Worm (Caenorhabditis elegans) whole organism, L2 larva: ENCODE results near the gene sma-1.

Experiments used
- ZK546.5 ChIP-seq: sonication (generic microtip); optimal IDR thresholded peaks from 2 replicates; lab custom pipeline; 2017; ENCODE audit warnings: missing biosample characterization, missing genetic modification characterization
- alr-1 ChIP-seq: fragments of 150-350 bp; optimal IDR thresholded peaks from 2 replicates; lab custom pipeline; 2014; ENCODE audit warnings: missing biosample characterization, missing genetic modification characterization
- ceh-16 ChIP-seq: fragments of 150-350 bp; optimal IDR thresholded peaks from 2 replicates; lab custom pipeline; 2014; ENCODE audit warnings: missing biosample characterization, missing genetic modification characterization
- ceh-82 ChIP-seq: fragments of 150-350 bp; optimal IDR thresholded peaks from 2 replicates; lab custom pipeline; 2014; ENCODE audit warnings: missing biosample characterization, missing genetic modification characterization
- crh-2 ChIP-seq: sonication (generic microtip); optimal IDR thresholded peaks from 2 replicates; lab custom pipeline; 2017; ENCODE audit warnings: missing biosample characterization, missing genetic modification characterization
- dmd-4 ChIP-seq: sonication (generic microtip); optimal IDR thresholded peaks from 2 replicates; lab custom pipeline; 2017; ENCODE audit warnings: missing biosample characterization, missing genetic modification characterization
- egl-27 ChIP-seq: sonication (generic microtip); optimal IDR thresholded peaks from 3 replicates; lab custom pipeline; 2017; ENCODE audit warnings: missing biosample characterization, missing genetic modification reagents, missing genetic modification characterization
- elt-3 ChIP-seq: sonication (generic microtip); optimal IDR thresholded peaks from 2 replicates; lab custom pipeline; 2017; ENCODE audit warnings: missing biosample characterization, missing genetic modification characterization
- fos-1 ChIP-seq: fragments of 150-350 bp; optimal IDR thresholded peaks from 2 replicates; lab custom pipeline; 2014; ENCODE audit warnings: missing biosample characterization, missing genetic modification characterization
- gmeb-1 ChIP-seq: fragments of 150-350 bp; optimal IDR thresholded peaks from 2 replicates; lab custom pipeline; 2014; ENCODE audit warnings: missing biosample characterization, missing genetic modification characterization
- lin-13 ChIP-seq: fragments of 150-350 bp; optimal IDR thresholded peaks from 2 replicates; lab custom pipeline; 2014; ENCODE audit warnings: missing biosample characterization, missing genetic modification reagents, missing genetic modification characterization
- lsy-2 ChIP-seq, 2 experiments: fragments of 150-350 bp in 1 of 2; sonication (generic microtip) in 1 of 2; optimal IDR thresholded peaks; 2 replicates each; lab custom pipeline; 2014 to 2017; ENCODE audit warnings: missing biosample characterization in 2 of 2, missing genetic modification characterization in 2 of 2
- mab-5 ChIP-seq: fragments of 150-350 bp; optimal IDR thresholded peaks from 2 replicates; lab custom pipeline; 2014; ENCODE audit warnings: missing biosample characterization, missing genetic modification characterization
- mdl-1 ChIP-seq, 2 experiments: fragments of 150-350 bp in 1 of 2; sonication (generic microtip) in 1 of 2; optimal IDR thresholded peaks; 2 replicates each; lab custom pipeline; 2017; ENCODE audit warnings: missing biosample characterization in 2 of 2, missing genetic modification characterization in 2 of 2
- nhr-11 ChIP-seq: fragments of 150-350 bp; optimal IDR thresholded peaks from 2 replicates; lab custom pipeline; 2014; ENCODE audit warnings: missing biosample characterization, missing genetic modification characterization
- nhr-21 ChIP-seq: fragments of 150-350 bp; optimal IDR thresholded peaks from 2 replicates; lab custom pipeline; 2014; ENCODE audit warnings: missing biosample characterization, missing genetic modification characterization
- nhr-23 ChIP-seq: fragments of 150-350 bp; optimal IDR thresholded peaks from 2 replicates; lab custom pipeline; 2014; ENCODE audit warnings: missing biosample characterization, missing genetic modification reagents, missing genetic modification characterization
- nhr-237 ChIP-seq: fragments of 150-350 bp; optimal IDR thresholded peaks from 2 replicates; lab custom pipeline; 2014; ENCODE audit warnings: missing biosample characterization, missing genetic modification characterization
- nhr-6 ChIP-seq: fragments of 150-350 bp; optimal IDR thresholded peaks from 2 replicates; lab custom pipeline; 2014; ENCODE audit warnings: missing biosample characterization, missing genetic modification characterization
- nhr-77 ChIP-seq: fragments of 150-350 bp; optimal IDR thresholded peaks from 2 replicates; lab custom pipeline; 2014; ENCODE audit warnings: missing biosample characterization, missing genetic modification characterization
- peb-1 ChIP-seq: fragments of 150-350 bp; optimal IDR thresholded peaks from 2 replicates; lab custom pipeline; 2014; ENCODE audit warnings: missing biosample characterization, missing genetic modification characterization
- sem-4 ChIP-seq: fragments of 150-350 bp; optimal IDR thresholded peaks from 2 replicates; lab custom pipeline; 2014; ENCODE audit warnings: missing biosample characterization, missing genetic modification reagents, missing genetic modification characterization
- skn-1 ChIP-seq: sonication (generic microtip); optimal IDR thresholded peaks from 2 replicates; lab custom pipeline; 2017; ENCODE audit warnings: missing biosample characterization, missing genetic modification characterization
- sma-9 ChIP-seq, 2 experiments: fragments of 150-350 bp in 1 of 2; sonication (generic microtip) in 1 of 2; optimal IDR thresholded peaks; 2 replicates each; lab custom pipeline; 2014 to 2016; ENCODE audit warnings: missing genetic modification characterization in 2 of 2, mild to moderate bottlenecking in 1 of 2, missing biosample characterization in 1 of 2, missing compliant biosample characterization in 1 of 2, missing genetic modification reagents in 1 of 2, moderate library complexity in 1 of 2
- snpc-4 ChIP-seq: fragments of 150-350 bp; optimal IDR thresholded peaks from 2 replicates; lab custom pipeline; 2014; ENCODE audit warnings: missing biosample characterization, missing genetic modification characterization
- unc-39 ChIP-seq: fragments of 150-350 bp; optimal IDR thresholded peaks from 2 replicates; lab custom pipeline; 2014; ENCODE audit warnings: missing biosample characterization, missing genetic modification characterization
- unc-55 ChIP-seq: fragments of 150-350 bp; sonication (generic microtip); optimal IDR thresholded peaks from 3 replicates; lab custom pipeline; 2014; ENCODE audit warnings: missing biosample characterization, missing genetic modification reagents, missing genetic modification characterization
- unc-62 ChIP-seq: fragments of 150-350 bp; optimal IDR thresholded peaks from 2 replicates; lab custom pipeline; 2014; ENCODE audit warnings: missing biosample characterization, missing genetic modification reagents, missing genetic modification characterization
- ztf-1 ChIP-seq: fragments of 200-800 bp; sonication (Bioruptor generic); conservative IDR thresholded peaks from 2 replicates; pipeline ENCODE4 v1.3.6; 2022; ENCODE audit warnings: missing genetic modification characterization, missing compliant biosample characterization
- ztf-11 ChIP-seq: sonication (generic microtip); optimal IDR thresholded peaks from 2 replicates; lab custom pipeline; 2017; ENCODE audit warnings: missing biosample characterization, missing genetic modification characterization
- ztf-4 ChIP-seq: fragments of 150-350 bp; optimal IDR thresholded peaks from 2 replicates; lab custom pipeline; 2014; ENCODE audit warnings: missing biosample characterization, missing genetic modification characterization

Gene sma-1

ce11 chrV:11897604-11898003 is 1.6 kb upstream of the sma-1 start:
- no peak for TF ChIP-seq lsy-2 (tag; optimal IDR thresholded peaks at IDR 0.05; lab: Kevin White, UChicago)
- TF ChIP-seq ztf-4 (tag; lab: Kevin White, UChicago) = no peak
- no peak for TF ChIP-seq sma-9 (GFP tag; optimal IDR thresholded peaks at IDR 0.05; lab: Kevin White, UChicago)
- TF ChIP-seq sma-9 (tag; optimal IDR thresholded peaks at IDR 0.05; lab: Kevin White, UChicago) = no peak
- TF ChIP-seq alr-1 (tag; lab: Kevin White, UChicago) = no peak
- no peak for TF ChIP-seq skn-1 (tag; lab: Kevin White, UChicago)
- no peak for TF ChIP-seq ceh-16 (tag; lab: Kevin White, UChicago)
- TF ChIP-seq unc-55 (GFP tag; lab: Kevin White, UChicago) = no peak

ce11 chrV:11900127-11900526 is 878 bp downstream of the sma-1 start:
- TF ChIP-seq sma-9 (GFP tag; optimal IDR thresholded peaks at IDR 0.05; lab: Kevin White, UChicago) = peak; percentile 61
- TF ChIP-seq sma-9 (tag; optimal IDR thresholded peaks at IDR 0.05; lab: Kevin White, UChicago) = no peak
- TF ChIP-seq egl-27 = no peak
- no peak for TF ChIP-seq ztf-11 (tag; lab: Kevin White, UChicago)
- TF ChIP-seq gmeb-1 = no peak
- TF ChIP-seq fos-1 (tag; lab: Kevin White, UChicago) = peak; percentile 78
- TF ChIP-seq ztf-1 (GFP tag; lab: Robert Waterston, UW) = no peak
- TF ChIP-seq ztf-4 (tag; lab: Kevin White, UChicago) = no peak

- no peak for TF ChIP-seq dmd-4 (tag; lab: Kevin White, UChicago)
- no peak for TF ChIP-seq nhr-77 (tag; lab: Kevin White, UChicago)
- no peak for TF ChIP-seq snpc-4 (tag; lab: Kevin White, UChicago)
- TF ChIP-seq nhr-11 (tag; lab: Kevin White, UChicago) = no peak
- TF ChIP-seq elt-3 (tag; lab: Kevin White, UChicago) = no peak
- no peak for TF ChIP-seq gmeb-1
- TF ChIP-seq sem-4 (tag; lab: Kevin White, UChicago) = no peak
- TF ChIP-seq alr-1 (tag; lab: Kevin White, UChicago) = no peak
- TF ChIP-seq ceh-16 (tag; lab: Kevin White, UChicago) = no peak
- TF ChIP-seq unc-55 (GFP tag; lab: Kevin White, UChicago) = no peak
- TF ChIP-seq skn-1 (tag; lab: Kevin White, UChicago) = no peak
- no peak for TF ChIP-seq lsy-2 (tag; optimal IDR thresholded peaks at IDR 0.05; lab: Kevin White, UChicago)
- TF ChIP-seq nhr-23 = no peak
- TF ChIP-seq mab-5 (tag; lab: Kevin White, UChicago) = no peak
- no peak for TF ChIP-seq lin-13 (GFP tag; lab: Kevin White, UChicago)
- TF ChIP-seq unc-62 (GFP tag; lab: Kevin White, UChicago) = no peak
- TF ChIP-seq sma-9 (GFP tag; optimal IDR thresholded peaks at IDR 0.05; lab: Kevin White, UChicago) = no peak
- TF ChIP-seq sma-9 (tag; optimal IDR thresholded peaks at IDR 0.05; lab: Kevin White, UChicago) = no peak
These were observed 2.0 kb downstream of the sma-1 start for ce11 chrV:11901260-11901659.

- TF ChIP-seq mab-5 (tag; lab: Kevin White, UChicago) = no peak
- TF ChIP-seq fos-1 (tag; lab: Kevin White, UChicago) = no peak
These were observed 2.9 kb downstream of the sma-1 start for ce11 chrV:11902161-11902560.

ce11 chrV:11905977-11906376 is 6.7 kb downstream of the sma-1 start:
- TF ChIP-seq alr-1 (tag; lab: Kevin White, UChicago) (no peak), crh-2 (tag; lab: Kevin White, UChicago) (no peak), ztf-11 (tag; lab: Kevin White, UChicago) (no peak), nhr-6 (tag; lab: Kevin White, UChicago) (no peak), peb-1 (tag; lab: Kevin White, UChicago) (no peak), ZK546.5 (no peak), skn-1 (tag; lab: Kevin White, UChicago) (no peak), elt-3 (tag; lab: Kevin White, UChicago) (no peak), unc-62 (GFP tag; lab: Kevin White, UChicago) (no peak), ztf-1 (GFP tag; lab: Robert Waterston, UW) (no peak), unc-39 (tag; lab: Kevin White, UChicago) (no peak), nhr-237 (tag; lab: Kevin White, UChicago) (no peak), egl-27 (no peak), nhr-21 (tag; lab: Kevin White, UChicago) (no peak), mdl-1 (tag; optimal IDR thresholded peaks at IDR 0.05; lab: Kevin White, UChicago) (no peak), ceh-82 (tag; lab: Kevin White, UChicago) (no peak)
